Fruit fly (Drosophila melanogaster) whole organism, pupa: ENCODE measurements around the gene CG5181.

ENCODE experiments used
- CG10348 ChIP-seq: fragments of 200-800 bp; sonication (Bioruptor generic); IDR thresholded peaks from 2 replicates; pipeline ENCODE4 v1.3.6; 2022; ENCODE audit warnings: missing biosample characterization, missing genetic modification characterization
- CG12605 ChIP-seq: fragments of 200-800 bp; sonication (Bioruptor generic); IDR thresholded peaks from 2 replicates; pipeline ENCODE4 v1.3.6; 2022; ENCODE audit warnings: missing biosample characterization, missing genetic modification characterization
- CG14655 ChIP-seq: fragments of 200-800 bp; sonication (Bioruptor generic); optimal IDR thresholded peaks from 3 replicates; lab custom pipeline; 2017; ENCODE audit warnings: mild to moderate bottlenecking, missing biosample characterization, missing genetic modification reagents, missing genetic modification characterization
- CG15710 ChIP-seq: fragments of 200-800 bp; sonication (Bioruptor generic); optimal IDR thresholded peaks from 2 replicates; lab custom pipeline; 2018; ENCODE audit warnings: missing biosample characterization, mild to moderate bottlenecking, missing genetic modification characterization, moderate library complexity
- CG17806 ChIP-seq: fragments of 200-800 bp; sonication (Bioruptor generic); optimal IDR thresholded peaks from 2 replicates; lab custom pipeline; 2018; ENCODE audit warnings: missing biosample characterization, mild to moderate bottlenecking, missing genetic modification characterization, moderate library complexity
- CG32121 ChIP-seq: fragments of 200-800 bp; sonication (Bioruptor generic); IDR thresholded peaks from 2 replicates; pipeline ENCODE4 v1.3.6; 2022; ENCODE audit warnings: missing biosample characterization, missing genetic modification characterization
- CG34367 ChIP-seq: fragments of 200-800 bp; sonication (Bioruptor generic); optimal IDR thresholded peaks from 2 replicates; lab custom pipeline; 2018; ENCODE audit warnings: missing biosample characterization, mild to moderate bottlenecking, missing genetic modification characterization
- CG4496 ChIP-seq: fragments of 200-800 bp; sonication (Bioruptor generic); IDR thresholded peaks from 3 replicates; pipeline ENCODE4 v1.3.6; 2022; ENCODE audit warnings: missing biosample characterization, missing genetic modification characterization
- CG8159 ChIP-seq: fragments of 200-800 bp; sonication (Bioruptor generic); optimal IDR thresholded peaks from 3 replicates; lab custom pipeline; 2018; ENCODE audit warnings: missing biosample characterization, mild to moderate bottlenecking, missing genetic modification characterization, moderate library complexity
- CG8301 ChIP-seq: fragments of 200-800 bp; sonication (Bioruptor generic); optimal IDR thresholded peaks from 2 replicates; lab custom pipeline; 2018; ENCODE audit warnings: missing biosample characterization, mild to moderate bottlenecking, missing genetic modification characterization
- CG9948 ChIP-seq: fragments of 200-800 bp; sonication (Bioruptor generic); optimal IDR thresholded peaks from 2 replicates; lab custom pipeline; 2018; ENCODE audit warnings: missing biosample characterization, mild to moderate bottlenecking, missing genetic modification characterization, moderate library complexity
- D1 ChIP-seq: fragments of 200-800 bp; sonication (Bioruptor generic); optimal IDR thresholded peaks from 2 replicates; lab custom pipeline; 2018; ENCODE audit warnings: missing biosample characterization, mild to moderate bottlenecking, missing genetic modification characterization, moderate library complexity
- EcR ChIP-seq: fragments of 200-800 bp; sonication (Bioruptor generic); optimal IDR thresholded peaks from 3 replicates; lab custom pipeline; 2019; ENCODE audit warnings: missing biosample characterization, missing genetic modification characterization, mild to moderate bottlenecking, moderate library complexity, missing genetic modification reagents
- Ets98B ChIP-seq: fragments of 200-800 bp; sonication (Bioruptor generic); IDR thresholded peaks from 2 replicates; pipeline ENCODE4 v1.3.6; 2022; ENCODE audit warnings: missing biosample characterization, missing genetic modification characterization
- Pif1A ChIP-seq: fragments of 200-800 bp; sonication (Bioruptor generic); optimal IDR thresholded peaks from 3 replicates; lab custom pipeline; 2016; ENCODE audit warnings: missing biosample characterization, missing genetic modification characterization
- Pif1B ChIP-seq: fragments of 200-800 bp; sonication (Bioruptor generic); optimal IDR thresholded peaks from 3 replicates; lab custom pipeline; 2016; ENCODE audit warnings: missing biosample characterization, missing genetic modification characterization
- Snoo ChIP-seq: fragments of 200-800 bp; sonication (Bioruptor generic); optimal IDR thresholded peaks from 3 replicates; lab custom pipeline; 2017; ENCODE audit warnings: missing biosample characterization, mild to moderate bottlenecking, missing genetic modification characterization, inconsistent platforms
- fd96Ca ChIP-seq: fragments of 200-800 bp; sonication (Bioruptor generic); IDR thresholded peaks from 3 replicates; pipeline ENCODE4 v1.3.6; 2022; ENCODE audit warnings: missing biosample characterization, missing genetic modification characterization
- gl ChIP-seq: fragments of 200-800 bp; sonication (Bioruptor generic); optimal IDR thresholded peaks from 2 replicates; lab custom pipeline; 2018; ENCODE audit warnings: missing biosample characterization, mild to moderate bottlenecking, missing genetic modification characterization
- rn ChIP-seq: fragments of 200-800 bp; sonication (Bioruptor generic); IDR thresholded peaks from 2 replicates; pipeline ENCODE4 v1.3.6; 2022; ENCODE audit warnings: missing biosample characterization, missing genetic modification characterization

The CG5181 gene

DNA sequence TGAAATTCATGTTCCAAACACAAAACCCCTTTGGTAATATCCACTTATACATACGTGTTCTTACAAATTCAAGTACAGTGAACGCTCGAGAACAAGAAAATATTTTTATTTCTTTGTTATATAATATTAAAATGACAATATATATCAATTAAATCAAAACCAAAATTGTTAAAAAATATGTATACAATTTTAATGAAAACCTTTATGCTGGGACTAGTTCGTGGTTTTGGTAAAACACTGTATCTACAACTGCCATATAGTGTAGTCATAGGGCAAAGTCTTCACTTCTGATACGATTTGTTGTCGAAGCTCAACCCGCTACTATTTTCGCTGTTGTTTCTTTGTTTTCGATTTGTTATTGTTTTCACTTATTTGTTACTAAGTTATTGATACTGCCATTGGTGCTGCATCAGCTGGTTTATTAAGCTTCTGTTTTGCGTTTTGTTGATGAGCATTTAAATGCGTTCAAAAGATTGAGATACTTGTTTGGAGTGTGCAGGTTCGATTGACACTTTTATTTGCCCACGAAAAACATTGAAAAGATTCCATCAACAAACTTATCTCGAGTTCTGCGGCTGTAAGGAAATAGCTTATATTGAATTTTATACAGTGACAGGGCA lies 25.2 kb upstream of the CG5181 start:
- TF ChIP-seq rn (GFP tag; lab: Robert Waterston, UW): no peak
- peak; percentile 28 for TF ChIP-seq CG8301 (tag; lab: Kevin White, UChicago)
- TF ChIP-seq CG10348: no peak
- peak; percentile 26; the same call in 1 of the 2 replicates for TF ChIP-seq Ets98B (GFP tag; lab: Robert Waterston, UW)
- peak; percentile 47 for TF ChIP-seq CG32121 (GFP tag; lab: Robert Waterston, UW)
- TF ChIP-seq Pif1B: peak; percentile 13
- no peak for TF ChIP-seq D1
- peak; percentile 22 for TF ChIP-seq Pif1A (GFP tag; lab: Kevin White, UChicago)
- TF ChIP-seq CG15710 (tag; lab: Kevin White, UChicago): peak; percentile 51
- TF ChIP-seq CG8159 (tag; lab: Kevin White, UChicago): peak; percentile 37
- TF ChIP-seq CG17806 (tag; lab: Kevin White, UChicago): peak; percentile 31
- peak; percentile 57 for TF ChIP-seq CG12605 (GFP tag; lab: Robert Waterston, UW)
- peak; percentile 48 for TF ChIP-seq CG14655 (GFP tag; lab: Kevin White, UChicago)
- TF ChIP-seq gl (tag; lab: Kevin White, UChicago): peak; percentile 41
- TF ChIP-seq Snoo (tag; lab: Kevin White, UChicago): peak; percentile 27
- TF ChIP-seq CG34367 (tag; lab: Kevin White, UChicago): peak; percentile 35

DNA sequence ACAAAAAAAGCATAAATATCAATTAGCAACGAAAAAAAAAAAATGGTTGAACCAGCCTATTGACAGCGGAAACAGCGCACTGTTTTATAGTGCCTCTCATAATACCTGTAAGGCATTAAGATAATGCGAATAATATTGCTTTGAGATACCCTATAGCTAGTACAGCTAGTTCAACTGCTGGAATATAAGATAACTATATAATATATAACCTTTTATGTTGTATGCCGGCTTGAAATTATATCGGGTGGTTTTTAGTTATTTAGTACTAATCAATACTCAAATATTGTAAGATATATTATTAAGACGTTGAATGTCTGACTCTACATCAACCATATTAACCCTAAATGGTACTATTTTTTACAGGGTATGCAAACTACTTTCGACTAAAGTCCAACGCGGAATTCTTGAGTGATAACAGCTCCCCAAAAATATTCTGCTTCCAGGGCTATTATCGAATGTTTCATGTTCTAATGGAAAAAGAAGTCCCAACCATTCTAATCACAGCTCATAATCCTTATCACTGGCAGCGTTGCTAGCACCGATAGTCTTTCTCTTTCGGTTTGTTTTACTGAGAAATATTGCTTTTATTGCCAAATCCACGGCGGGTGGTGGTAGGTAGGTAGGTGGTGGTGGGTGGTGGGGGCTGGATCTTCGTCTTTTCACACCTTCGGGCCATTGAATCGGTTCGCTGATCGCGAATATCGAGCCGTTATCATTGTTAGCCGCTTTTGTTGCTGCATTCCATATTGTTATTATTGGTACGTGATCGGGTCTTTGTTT lies 24.5 kb upstream of the CG5181 start:
- TF ChIP-seq Ets98B (GFP tag; lab: Robert Waterston, UW) (peak; percentile 49), CG34367 (tag; lab: Kevin White, UChicago) (peak; percentile 25), CG14655 (GFP tag; lab: Kevin White, UChicago) (peak; percentile 25), Pif1A (GFP tag; lab: Kevin White, UChicago) (peak; percentile 49), CG15710 (tag; lab: Kevin White, UChicago) (peak; percentile 38), CG32121 (GFP tag; lab: Robert Waterston, UW) (peak; percentile 49; the same call in 1 of the 2 replicates), Snoo (tag; lab: Kevin White, UChicago) (no peak), CG12605 (GFP tag; lab: Robert Waterston, UW) (no peak)

DNA sequence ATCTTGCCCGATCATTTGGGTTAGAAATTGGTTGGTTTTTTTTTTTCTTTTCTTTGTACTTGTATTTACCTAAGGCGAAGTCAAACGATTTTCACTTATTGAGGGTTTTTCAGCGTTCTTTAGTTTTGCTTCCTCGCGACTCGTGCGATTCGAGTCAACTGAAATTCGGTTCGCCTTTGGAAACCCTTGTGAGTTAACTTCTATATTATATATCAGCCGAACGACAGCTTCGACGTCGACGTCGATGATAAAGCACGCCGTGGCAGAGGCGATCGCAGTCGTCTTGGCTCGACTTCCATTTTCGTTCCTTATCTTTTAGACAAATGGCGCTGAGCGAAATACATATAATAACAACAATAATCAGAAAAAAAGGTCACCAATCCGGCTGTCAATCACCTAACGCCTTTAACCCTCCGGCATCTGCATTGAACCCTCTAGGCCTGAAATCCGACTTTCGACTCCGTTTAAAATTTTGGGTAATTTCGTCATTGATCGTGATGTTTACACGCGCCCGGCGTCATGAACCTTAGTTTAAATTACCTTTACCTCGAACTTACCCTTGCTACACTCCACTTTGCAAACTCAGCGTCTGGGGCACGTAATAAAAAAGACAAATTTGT lies 23.8 kb upstream of the CG5181 start, which contains the start of gene CG5958:
CG5958 (minus strand) TSS at position 180 of the 620 bp plus-strand sequence.
- TF ChIP-seq EcR (peak; percentile 43), CG14655 (GFP tag; lab: Kevin White, UChicago) (no peak), Ets98B (GFP tag; lab: Robert Waterston, UW) (no peak), gl (tag; lab: Kevin White, UChicago) (no peak), CG8301 (tag; lab: Kevin White, UChicago) (no peak), Snoo (tag; lab: Kevin White, UChicago) (no peak), CG8159 (tag; lab: Kevin White, UChicago) (no peak), CG12605 (GFP tag; lab: Robert Waterston, UW) (no peak), D1 (no peak)

DNA sequence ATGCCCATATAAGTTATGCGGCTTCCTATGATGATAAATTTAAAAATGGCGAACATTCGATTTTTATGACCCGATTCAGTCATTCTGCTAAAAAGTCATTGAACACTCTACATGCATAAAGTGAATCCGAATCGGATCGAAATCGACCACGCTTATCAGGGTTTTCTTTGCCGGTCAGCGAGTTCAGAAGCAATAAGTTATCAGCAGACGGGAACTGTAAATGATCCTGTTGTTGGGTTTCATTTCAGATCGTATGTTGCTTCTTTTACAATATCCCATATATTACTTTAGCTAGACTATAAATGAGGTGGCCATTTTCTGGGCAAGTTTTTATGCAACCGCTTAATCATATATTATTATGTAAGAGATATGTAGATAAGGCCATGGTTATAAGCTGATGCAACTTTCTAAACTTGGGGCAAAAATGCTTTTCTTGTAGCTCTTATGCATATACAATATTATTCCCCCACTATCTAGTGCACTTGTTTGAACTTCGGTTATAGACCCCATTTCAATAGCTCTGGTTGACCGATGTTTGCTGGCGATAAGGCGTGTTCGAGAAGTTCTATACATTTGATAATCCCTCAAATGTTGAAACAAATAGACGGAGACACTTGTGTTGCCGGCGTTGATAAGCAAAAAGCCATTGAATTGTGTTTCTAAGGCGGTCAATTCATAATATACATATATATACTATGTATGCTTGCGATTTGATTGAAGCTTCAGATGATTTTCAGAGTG lies 22.4 kb upstream of the CG5181 start:
- TF ChIP-seq EcR (peak; percentile 53), gl (tag; lab: Kevin White, UChicago) (no peak), rn (GFP tag; lab: Robert Waterston, UW) (no peak), CG15710 (tag; lab: Kevin White, UChicago) (no peak), D1 (no peak), Snoo (tag; lab: Kevin White, UChicago) (no peak)

DNA sequence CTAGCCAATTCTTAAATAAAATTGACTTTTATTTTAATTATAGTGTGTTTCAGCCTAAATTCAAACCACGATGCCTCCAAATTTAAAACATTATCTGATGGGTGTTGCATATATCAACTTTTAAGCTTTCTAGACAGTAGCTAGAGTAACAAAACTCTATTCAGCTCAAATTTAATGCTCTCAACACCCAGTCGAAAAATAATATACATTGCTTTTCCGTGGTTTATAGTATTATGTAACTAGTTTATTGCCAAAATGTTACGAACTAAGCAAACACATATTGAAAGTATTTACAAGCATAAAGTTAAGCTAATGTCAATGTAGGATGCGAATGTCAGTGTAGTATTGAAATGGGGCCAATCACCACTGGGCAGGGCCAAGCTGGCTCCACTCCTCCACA lies 20.7 kb upstream of the CG5181 start:
- no peak for TF ChIP-seq CG4496 (GFP tag; lab: Robert Waterston, UW)
- no peak for TF ChIP-seq fd96Ca
- no peak for TF ChIP-seq CG9948 (tag; lab: Kevin White, UChicago)
- no peak for TF ChIP-seq EcR
- TF ChIP-seq rn (GFP tag; lab: Robert Waterston, UW): no peak
- TF ChIP-seq Pif1A (GFP tag; lab: Kevin White, UChicago): no peak
- no peak for TF ChIP-seq CG14655 (GFP tag; lab: Kevin White, UChicago)
- TF ChIP-seq CG12605 (GFP tag; lab: Robert Waterston, UW): no peak
- no peak for TF ChIP-seq CG15710 (tag; lab: Kevin White, UChicago)
- no peak for TF ChIP-seq Snoo (tag; lab: Kevin White, UChicago)
- no peak for TF ChIP-seq CG32121 (GFP tag; lab: Robert Waterston, UW)
- TF ChIP-seq CG8159 (tag; lab: Kevin White, UChicago): no peak
- TF ChIP-seq, all 21 proteins: peak for 0
